Worm (Caenorhabditis elegans) whole organism, mixed stage, embryonic: ENCODE data around the gene unc-45.
A peak's percentile ranks its signal among the peaks of the same experiment; 100 is the strongest.

Experiments used
- M03D4.4 ChIP-seq: sonication (generic microtip); optimal IDR thresholded peaks from 2 replicates; lab custom pipeline; 2017; ENCODE audit warnings: mild to moderate bottlenecking, missing genetic modification characterization, missing compliant biosample characterization
- bed-3 ChIP-seq: fragments of 200-800 bp; sonication (Bioruptor generic); optimal IDR thresholded peaks from 3 replicates; lab custom pipeline; 2018; ENCODE audit warnings: mild to moderate bottlenecking, missing genetic modification characterization, moderate library complexity, missing compliant biosample characterization
- ceh-39 ChIP-seq: fragments of 150-350 bp; optimal IDR thresholded peaks from 2 replicates; lab custom pipeline; 2014; ENCODE audit warnings: missing biosample characterization, missing genetic modification characterization
- ceh-43 ChIP-seq: fragments of 200-800 bp; sonication (Bioruptor generic); optimal IDR thresholded peaks from 2 replicates; lab custom pipeline; 2018; ENCODE audit warnings: mild to moderate bottlenecking, missing genetic modification characterization, moderate library complexity, missing compliant biosample characterization
- ceh-83 ChIP-seq: fragments of 200-800 bp; sonication (Bioruptor generic); optimal IDR thresholded peaks from 2 replicates; lab custom pipeline; 2018; ENCODE audit warnings: mild to moderate bottlenecking, missing genetic modification characterization, missing compliant biosample characterization
- ces-1 ChIP-seq: fragments of 150-350 bp; optimal IDR thresholded peaks from 2 replicates; lab custom pipeline; 2014; ENCODE audit warnings: missing biosample characterization, missing genetic modification reagents, missing genetic modification characterization
- cnd-1 ChIP-seq: fragments of 200-800 bp; sonication (Bioruptor generic); optimal IDR thresholded peaks from 2 replicates; lab custom pipeline; 2018; ENCODE audit warnings: mild to moderate bottlenecking, missing genetic modification characterization, missing compliant biosample characterization
- drap-1 ChIP-seq: fragments of 200-800 bp; sonication (Bioruptor generic); optimal IDR thresholded peaks from 3 replicates; lab custom pipeline; 2018; ENCODE audit warnings: mild to moderate bottlenecking, missing genetic modification characterization, missing compliant biosample characterization
- elt-1 ChIP-seq: sonication (generic microtip); optimal IDR thresholded peaks from 2 replicates; lab custom pipeline; 2017; ENCODE audit warnings: missing genetic modification characterization, mild to moderate bottlenecking, missing compliant biosample characterization, antibody characterized with exemption, moderate library complexity, borderline replicate concordance; ENCODE audit not compliant: insufficient read depth
- elt-3 ChIP-seq: fragments of 150-350 bp; optimal IDR thresholded peaks from 2 replicates; lab custom pipeline; 2014; ENCODE audit warnings: missing biosample characterization, missing genetic modification characterization
- flh-1 ChIP-seq: fragments of 200-800 bp; sonication (Bioruptor generic); optimal IDR thresholded peaks from 2 replicates; lab custom pipeline; 2018; ENCODE audit warnings: mild to moderate bottlenecking, missing genetic modification characterization, moderate library complexity, missing compliant biosample characterization
- ham-2 ChIP-seq: fragments of 200-800 bp; sonication (Bioruptor generic); optimal IDR thresholded peaks from 2 replicates; lab custom pipeline; 2018; ENCODE audit warnings: mild to moderate bottlenecking, missing genetic modification characterization, missing compliant biosample characterization
- hlh-1 ChIP-seq: fragments of 150-350 bp; optimal IDR thresholded peaks from 2 replicates; lab custom pipeline; 2014; ENCODE audit warnings: missing biosample characterization, missing genetic modification reagents, missing genetic modification characterization
- lin-13 ChIP-seq: fragments of 150-350 bp; optimal IDR thresholded peaks from 2 replicates; lab custom pipeline; 2014; ENCODE audit warnings: missing biosample characterization, missing genetic modification characterization
- lin-32 ChIP-seq: fragments of 200-800 bp; sonication (Bioruptor generic); optimal IDR thresholded peaks from 2 replicates; lab custom pipeline; 2018; ENCODE audit warnings: mild to moderate bottlenecking, missing genetic modification characterization, missing compliant biosample characterization
- lsy-2 ChIP-seq: fragments of 150-350 bp; optimal IDR thresholded peaks from 2 replicates; lab custom pipeline; 2014; ENCODE audit warnings: missing biosample characterization, missing genetic modification characterization
- mep-1 ChIP-seq: fragments of 150-350 bp; optimal IDR thresholded peaks from 2 replicates; lab custom pipeline; 2017; ENCODE audit warnings: missing biosample characterization, missing genetic modification reagents, missing genetic modification characterization, inconsistent platforms
- mls-2 ChIP-seq: sonication (generic microtip); optimal IDR thresholded peaks from 2 replicates; lab custom pipeline; 2016; ENCODE audit warnings: mild to moderate bottlenecking, missing genetic modification characterization, moderate library complexity, missing compliant biosample characterization
- nhr-2 ChIP-seq: fragments of 150-350 bp; optimal IDR thresholded peaks from 2 replicates; lab custom pipeline; 2014; ENCODE audit warnings: missing biosample characterization, missing genetic modification characterization
- nhr-237 ChIP-seq: fragments of 150-350 bp; optimal IDR thresholded peaks from 2 replicates; lab custom pipeline; 2014; ENCODE audit warnings: missing biosample characterization, missing genetic modification characterization
- nhr-28 ChIP-seq: fragments of 150-350 bp; optimal IDR thresholded peaks from 2 replicates; lab custom pipeline; 2014; ENCODE audit warnings: missing biosample characterization, missing genetic modification characterization
- nhr-76 ChIP-seq: sonication (generic microtip); optimal IDR thresholded peaks from 2 replicates; lab custom pipeline; 2017; ENCODE audit warnings: missing biosample characterization, missing genetic modification characterization
- pha-4 ChIP-seq: fragments of 150-350 bp; optimal IDR thresholded peaks from 2 replicates; lab custom pipeline; 2018; ENCODE audit warnings: missing biosample characterization, missing genetic modification reagents, missing genetic modification characterization
- sem-2 ChIP-seq: fragments of 200-800 bp; sonication (Bioruptor generic); optimal IDR thresholded peaks from 2 replicates; lab custom pipeline; 2018; ENCODE audit warnings: mild to moderate bottlenecking, missing genetic modification characterization, missing compliant biosample characterization
- snpc-4 ChIP-seq: fragments of 150-350 bp; optimal IDR thresholded peaks from 2 replicates; lab custom pipeline; 2014; ENCODE audit warnings: missing biosample characterization, missing genetic modification characterization
- sptf-1 ChIP-seq: sonication (generic microtip); optimal IDR thresholded peaks from 2 replicates; lab custom pipeline; 2017; ENCODE audit warnings: mild to moderate bottlenecking, missing genetic modification characterization, moderate library complexity, missing compliant biosample characterization
- tbx-8 ChIP-seq: fragments of 200-800 bp; sonication (Bioruptor generic); optimal IDR thresholded peaks from 2 replicates; lab custom pipeline; 2018; ENCODE audit warnings: mild to moderate bottlenecking, missing genetic modification characterization, moderate library complexity, missing compliant biosample characterization
- unc-120 ChIP-seq: sonication (generic microtip); optimal IDR thresholded peaks from 2 replicates; lab custom pipeline; 2017; ENCODE audit warnings: missing genetic modification characterization, missing compliant biosample characterization; ENCODE audit not compliant: poor library complexity, severe bottlenecking
- unc-62 ChIP-seq: fragments of 150-350 bp; optimal IDR thresholded peaks from 2 replicates; lab custom pipeline; 2014; ENCODE audit warnings: missing biosample characterization, missing genetic modification reagents, missing genetic modification characterization
- zip-8 ChIP-seq: fragments of 150-350 bp; optimal IDR thresholded peaks from 2 replicates; lab custom pipeline; 2014; ENCODE audit warnings: missing biosample characterization, missing genetic modification characterization

unc-45 gene

ce11 chrIII:535266-536107 lies 44.1 kb downstream of the unc-45 start:
- TF ChIP-seq lin-13: no peak
- peak; percentile 78 for TF ChIP-seq ceh-39 (tag; lab: Kevin White, UChicago)
- TF ChIP-seq nhr-2 (tag; lab: Kevin White, UChicago): no peak
- TF ChIP-seq elt-3 (tag; lab: Kevin White, UChicago): no peak
- peak; percentile 90 for TF ChIP-seq sptf-1 (tag; lab: Kevin White, UChicago)
- no peak for TF ChIP-seq elt-1 (tag; lab: Kevin White, UChicago)
- TF ChIP-seq sem-2: peak; percentile 68
- peak; percentile 61 for TF ChIP-seq lin-32 (GFP tag; lab: Kevin White, UChicago)
- TF ChIP-seq tbx-8 (GFP tag; lab: Kevin White, UChicago): peak; percentile 55
- peak; percentile 63 for TF ChIP-seq drap-1 (GFP tag; lab: Kevin White, UChicago)
- peak; percentile 44 for TF ChIP-seq bed-3 (GFP tag; lab: Kevin White, UChicago)
- TF ChIP-seq ces-1 (GFP tag; lab: Kevin White, UChicago): no peak
- TF ChIP-seq zip-8 (tag; lab: Kevin White, UChicago): no peak
- TF ChIP-seq ham-2: peak; percentile 50
- peak; percentile 82 for TF ChIP-seq cnd-1
- TF ChIP-seq unc-62 (GFP tag; lab: Kevin White, UChicago): no peak
- TF ChIP-seq mep-1 (tag; lab: Kevin White, UChicago): peak; percentile 7
- TF ChIP-seq mls-2 (tag; lab: Kevin White, UChicago): peak; percentile 85
- peak; percentile 85 for TF ChIP-seq M03D4.4 (tag; lab: Kevin White, UChicago)
- peak; percentile 69 for TF ChIP-seq ceh-83 (GFP tag; lab: Kevin White, UChicago)
- peak; percentile 49 for TF ChIP-seq unc-120
- peak; percentile 61 for TF ChIP-seq ceh-43 (GFP tag; lab: Kevin White, UChicago)
- TF ChIP-seq flh-1 (GFP tag; lab: Kevin White, UChicago): peak; percentile 48

ce11 chrIII:537054-537453 lies 45.7 kb downstream of the unc-45 start:
- TF ChIP-seq lin-13 (no peak), ces-1 (GFP tag; lab: Kevin White, UChicago) (no peak), lsy-2 (tag; lab: Kevin White, UChicago) (no peak), flh-1 (GFP tag; lab: Kevin White, UChicago) (no peak), nhr-76 (no peak), nhr-237 (tag; lab: Kevin White, UChicago) (no peak), sem-2 (no peak), unc-120 (no peak)

- TF ChIP-seq zip-8 (tag; lab: Kevin White, UChicago): no peak
- TF ChIP-seq pha-4 (tag; lab: Kevin White, UChicago): no peak
- TF ChIP-seq drap-1 (GFP tag; lab: Kevin White, UChicago): no peak
- TF ChIP-seq snpc-4 (tag; lab: Kevin White, UChicago): no peak
- TF ChIP-seq cnd-1: no peak
- no peak for TF ChIP-seq ceh-39 (tag; lab: Kevin White, UChicago)
- TF ChIP-seq nhr-2 (tag; lab: Kevin White, UChicago): no peak
- TF ChIP-seq ceh-43 (GFP tag; lab: Kevin White, UChicago): no peak
- no peak for TF ChIP-seq tbx-8 (GFP tag; lab: Kevin White, UChicago)
- TF ChIP-seq lin-32 (GFP tag; lab: Kevin White, UChicago): no peak
- TF ChIP-seq, all 35 proteins: peak for 0
Observed at ce11 chrIII:541766-542165, 50.4 kb downstream of the unc-45 start, which contains the start of gene T22F7.1. Gene T22F7.1, plus strand, starts transcription at chrIII:542066.

ce11 chrIII:547709-548108 lies 56.4 kb downstream of the unc-45 start:
- peak; percentile 97 for TF ChIP-seq elt-1 (tag; lab: Kevin White, UChicago)
- TF ChIP-seq zip-8 (tag; lab: Kevin White, UChicago): no peak
- TF ChIP-seq, all 35 proteins: peak for 1

ce11 chrIII:549231-549630 lies 57.9 kb downstream of the unc-45 start:
- TF ChIP-seq ham-2 (no peak), nhr-2 (tag; lab: Kevin White, UChicago) (no peak), sptf-1 (tag; lab: Kevin White, UChicago) (no peak), ceh-39 (tag; lab: Kevin White, UChicago) (no peak), M03D4.4 (tag; lab: Kevin White, UChicago) (no peak), unc-120 (no peak), nhr-237 (tag; lab: Kevin White, UChicago) (no peak), mls-2 (tag; lab: Kevin White, UChicago) (no peak), nhr-28 (tag; lab: Kevin White, UChicago) (no peak), hlh-1 (tag; lab: Kevin White, UChicago) (no peak)
